Worm (Caenorhabditis elegans) whole organism, mixed stage, embryonic: ENCODE results near the gene K05F6.10.

ENCODE experiments used
- M03D4.4 ChIP-seq: sonication (generic microtip); optimal IDR thresholded peaks from 2 replicates; lab custom pipeline; 2017; ENCODE audit warnings: mild to moderate bottlenecking, missing genetic modification characterization, missing compliant biosample characterization
- bed-3 ChIP-seq: fragments of 200-800 bp; sonication (Bioruptor generic); optimal IDR thresholded peaks from 3 replicates; lab custom pipeline; 2018; ENCODE audit warnings: mild to moderate bottlenecking, missing genetic modification characterization, moderate library complexity, missing compliant biosample characterization
- blmp-1 ChIP-seq: fragments of 150-350 bp; optimal IDR thresholded peaks from 2 replicates; lab custom pipeline; 2014; ENCODE audit warnings: missing biosample characterization, missing genetic modification characterization
- ceh-39 ChIP-seq: fragments of 150-350 bp; optimal IDR thresholded peaks from 2 replicates; lab custom pipeline; 2014; ENCODE audit warnings: missing biosample characterization, missing genetic modification characterization
- ceh-43 ChIP-seq: fragments of 200-800 bp; sonication (Bioruptor generic); optimal IDR thresholded peaks from 2 replicates; lab custom pipeline; 2018; ENCODE audit warnings: mild to moderate bottlenecking, missing genetic modification characterization, moderate library complexity, missing compliant biosample characterization
- ceh-83 ChIP-seq: fragments of 200-800 bp; sonication (Bioruptor generic); optimal IDR thresholded peaks from 2 replicates; lab custom pipeline; 2018; ENCODE audit warnings: mild to moderate bottlenecking, missing genetic modification characterization, missing compliant biosample characterization
- ces-1 ChIP-seq: fragments of 150-350 bp; optimal IDR thresholded peaks from 2 replicates; lab custom pipeline; 2014; ENCODE audit warnings: missing biosample characterization, missing genetic modification reagents, missing genetic modification characterization
- drap-1 ChIP-seq: fragments of 200-800 bp; sonication (Bioruptor generic); optimal IDR thresholded peaks from 3 replicates; lab custom pipeline; 2018; ENCODE audit warnings: mild to moderate bottlenecking, missing genetic modification characterization, missing compliant biosample characterization
- elt-1 ChIP-seq: sonication (generic microtip); optimal IDR thresholded peaks from 2 replicates; lab custom pipeline; 2017; ENCODE audit warnings: missing genetic modification characterization, mild to moderate bottlenecking, missing compliant biosample characterization, antibody characterized with exemption, moderate library complexity, borderline replicate concordance; ENCODE audit not compliant: insufficient read depth
- elt-3 ChIP-seq: fragments of 150-350 bp; optimal IDR thresholded peaks from 2 replicates; lab custom pipeline; 2014; ENCODE audit warnings: missing biosample characterization, missing genetic modification characterization
- flh-1 ChIP-seq: fragments of 200-800 bp; sonication (Bioruptor generic); optimal IDR thresholded peaks from 2 replicates; lab custom pipeline; 2018; ENCODE audit warnings: mild to moderate bottlenecking, missing genetic modification characterization, moderate library complexity, missing compliant biosample characterization
- ham-2 ChIP-seq: fragments of 200-800 bp; sonication (Bioruptor generic); optimal IDR thresholded peaks from 2 replicates; lab custom pipeline; 2018; ENCODE audit warnings: mild to moderate bottlenecking, missing genetic modification characterization, missing compliant biosample characterization
- hlh-1 ChIP-seq: fragments of 150-350 bp; optimal IDR thresholded peaks from 2 replicates; lab custom pipeline; 2014; ENCODE audit warnings: missing biosample characterization, missing genetic modification reagents, missing genetic modification characterization
- lin-13 ChIP-seq: fragments of 150-350 bp; optimal IDR thresholded peaks from 2 replicates; lab custom pipeline; 2014; ENCODE audit warnings: missing biosample characterization, missing genetic modification characterization
- lsy-2 ChIP-seq: fragments of 150-350 bp; optimal IDR thresholded peaks from 2 replicates; lab custom pipeline; 2014; ENCODE audit warnings: missing biosample characterization, missing genetic modification characterization
- mab-5 ChIP-seq: fragments of 150-350 bp; optimal IDR thresholded peaks from 2 replicates; lab custom pipeline; 2014; ENCODE audit warnings: missing biosample characterization, missing genetic modification characterization
- mep-1 ChIP-seq: fragments of 150-350 bp; optimal IDR thresholded peaks from 2 replicates; lab custom pipeline; 2017; ENCODE audit warnings: missing biosample characterization, missing genetic modification reagents, missing genetic modification characterization, inconsistent platforms
- mls-2 ChIP-seq: sonication (generic microtip); optimal IDR thresholded peaks from 2 replicates; lab custom pipeline; 2016; ENCODE audit warnings: mild to moderate bottlenecking, missing genetic modification characterization, moderate library complexity, missing compliant biosample characterization
- nhr-2 ChIP-seq: fragments of 150-350 bp; optimal IDR thresholded peaks from 2 replicates; lab custom pipeline; 2014; ENCODE audit warnings: missing biosample characterization, missing genetic modification characterization
- nhr-237 ChIP-seq: fragments of 150-350 bp; optimal IDR thresholded peaks from 2 replicates; lab custom pipeline; 2014; ENCODE audit warnings: missing biosample characterization, missing genetic modification characterization
- nhr-76 ChIP-seq: sonication (generic microtip); optimal IDR thresholded peaks from 2 replicates; lab custom pipeline; 2017; ENCODE audit warnings: missing biosample characterization, missing genetic modification characterization
- pha-4 ChIP-seq: fragments of 150-350 bp; optimal IDR thresholded peaks from 2 replicates; lab custom pipeline; 2018; ENCODE audit warnings: missing biosample characterization, missing genetic modification reagents, missing genetic modification characterization
- sem-2 ChIP-seq: fragments of 200-800 bp; sonication (Bioruptor generic); optimal IDR thresholded peaks from 2 replicates; lab custom pipeline; 2018; ENCODE audit warnings: mild to moderate bottlenecking, missing genetic modification characterization, missing compliant biosample characterization
- snpc-4 ChIP-seq: fragments of 150-350 bp; optimal IDR thresholded peaks from 2 replicates; lab custom pipeline; 2014; ENCODE audit warnings: missing biosample characterization, missing genetic modification characterization
- tbx-8 ChIP-seq: fragments of 200-800 bp; sonication (Bioruptor generic); optimal IDR thresholded peaks from 2 replicates; lab custom pipeline; 2018; ENCODE audit warnings: mild to moderate bottlenecking, missing genetic modification characterization, moderate library complexity, missing compliant biosample characterization
- unc-120 ChIP-seq: sonication (generic microtip); optimal IDR thresholded peaks from 2 replicates; lab custom pipeline; 2017; ENCODE audit warnings: missing genetic modification characterization, missing compliant biosample characterization; ENCODE audit not compliant: poor library complexity, severe bottlenecking
- zip-8 ChIP-seq: fragments of 150-350 bp; optimal IDR thresholded peaks from 2 replicates; lab custom pipeline; 2014; ENCODE audit warnings: missing biosample characterization, missing genetic modification characterization
- ztf-11 ChIP-seq: fragments of 150-350 bp; optimal IDR thresholded peaks from 2 replicates; lab custom pipeline; 2014; ENCODE audit warnings: missing biosample characterization, missing genetic modification characterization

Gene K05F6.10

ce11 chrII:1616382-1616781, 40.5 kb upstream of the K05F6.10 start, which contains the start of gene fbxa-165:
fbxa-165 (minus strand) TSS chrII:1616482.
- TF ChIP-seq bed-3 (GFP tag; lab: Kevin White, UChicago) = no peak
- TF ChIP-seq pha-4 = no peak
- TF ChIP-seq ham-2 = no peak
- no peak for TF ChIP-seq elt-1 (tag; lab: Kevin White, UChicago)
- TF ChIP-seq M03D4.4 (tag; lab: Kevin White, UChicago) = no peak
- TF ChIP-seq nhr-76 (tag; lab: Kevin White, UChicago) = no peak
- TF ChIP-seq hlh-1 (tag; lab: Kevin White, UChicago) = no peak
- no peak for TF ChIP-seq nhr-2 (tag; lab: Kevin White, UChicago)
- no peak for TF ChIP-seq blmp-1 (tag; lab: Kevin White, UChicago)

DNA sequence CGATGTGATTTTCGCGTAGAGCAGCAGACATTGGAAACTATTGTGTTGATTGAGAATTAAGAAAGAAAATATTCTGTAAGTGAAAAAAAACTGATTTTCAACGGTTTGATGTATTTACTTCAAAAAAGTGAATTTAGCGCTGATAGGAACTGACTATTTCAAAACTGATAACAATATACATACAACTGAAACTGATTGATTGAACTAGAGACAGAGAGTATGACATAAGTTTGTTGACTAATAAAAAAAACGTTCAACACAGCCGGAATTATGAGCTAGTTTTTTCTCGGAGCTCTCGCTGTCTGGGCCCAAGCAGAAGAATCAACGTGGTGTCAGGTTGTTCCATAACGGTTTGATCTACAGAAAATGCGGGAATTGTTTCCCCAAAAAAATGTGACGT, 38.0 kb upstream of the K05F6.10 start, which contains the start of gene fbxa-164:
Gene fbxa-164, minus strand, starts transcription at position 101 of the 400 bp plus-strand sequence.
- TF ChIP-seq elt-3 (tag; lab: Kevin White, UChicago) (no peak), flh-1 (GFP tag; lab: Kevin White, UChicago) (no peak), sem-2 (no peak), ces-1 (no peak), lin-13 (no peak), snpc-4 (tag; lab: Kevin White, UChicago) (no peak), hlh-1 (tag; lab: Kevin White, UChicago) (no peak), bed-3 (GFP tag; lab: Kevin White, UChicago) (no peak), drap-1 (GFP tag; lab: Kevin White, UChicago) (no peak), M03D4.4 (tag; lab: Kevin White, UChicago) (no peak), ceh-43 (GFP tag; lab: Kevin White, UChicago) (no peak), nhr-2 (tag; lab: Kevin White, UChicago) (no peak), mep-1 (tag; lab: Kevin White, UChicago) (no peak), lsy-2 (tag; lab: Kevin White, UChicago) (no peak)

ce11 chrII:1610630-1611029, 34.7 kb upstream of the K05F6.10 start, which contains the start of gene fbxa-163:
fbxa-163 (minus strand) TSS chrII:1610730.
- TF ChIP-seq mls-2 (tag; lab: Kevin White, UChicago) = no peak
- TF ChIP-seq drap-1 (GFP tag; lab: Kevin White, UChicago) = no peak
- TF ChIP-seq ceh-39 (tag; lab: Kevin White, UChicago) = no peak
- TF ChIP-seq unc-120 (tag; lab: Kevin White, UChicago) = no peak
- no peak for TF ChIP-seq lsy-2 (tag; lab: Kevin White, UChicago)
- no peak for TF ChIP-seq mep-1 (tag; lab: Kevin White, UChicago)
- TF ChIP-seq elt-1 (tag; lab: Kevin White, UChicago) = no peak
- no peak for TF ChIP-seq zip-8 (tag; lab: Kevin White, UChicago)
- TF ChIP-seq mab-5 (tag; lab: Kevin White, UChicago) = no peak
- no peak for TF ChIP-seq hlh-1 (tag; lab: Kevin White, UChicago)

DNA sequence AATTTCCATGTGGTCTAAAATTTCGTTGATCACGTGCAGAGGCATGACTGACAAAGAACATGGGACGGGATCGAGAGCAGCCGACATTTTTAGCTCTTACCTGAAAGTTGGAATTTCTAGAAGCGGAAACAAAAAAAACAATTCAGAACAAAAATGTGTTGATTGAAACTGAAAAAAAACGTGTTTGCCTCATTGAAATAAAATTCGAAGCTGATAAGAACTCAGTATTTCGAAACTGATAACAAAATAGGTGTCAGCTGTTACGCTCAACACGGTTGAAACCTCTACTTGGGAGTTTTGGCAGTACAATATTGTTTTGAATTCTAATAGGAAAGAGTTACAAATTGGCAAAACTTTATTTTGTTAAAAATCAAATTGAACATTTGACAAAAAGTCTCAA, 33.0 kb upstream of the K05F6.10 start:
- TF ChIP-seq lsy-2 (tag; lab: Kevin White, UChicago) = no peak
- TF ChIP-seq mab-5 (tag; lab: Kevin White, UChicago) = no peak
- no peak for TF ChIP-seq unc-120 (tag; lab: Kevin White, UChicago)
- TF ChIP-seq nhr-76 (tag; lab: Kevin White, UChicago) = no peak
- no peak for TF ChIP-seq nhr-237 (tag; lab: Kevin White, UChicago)
- TF ChIP-seq drap-1 (GFP tag; lab: Kevin White, UChicago) = no peak
- TF ChIP-seq ztf-11 (tag; lab: Kevin White, UChicago) = no peak
- no peak for TF ChIP-seq M03D4.4 (tag; lab: Kevin White, UChicago)
- no peak for TF ChIP-seq sem-2
- no peak for TF ChIP-seq ceh-39 (tag; lab: Kevin White, UChicago)

DNA sequence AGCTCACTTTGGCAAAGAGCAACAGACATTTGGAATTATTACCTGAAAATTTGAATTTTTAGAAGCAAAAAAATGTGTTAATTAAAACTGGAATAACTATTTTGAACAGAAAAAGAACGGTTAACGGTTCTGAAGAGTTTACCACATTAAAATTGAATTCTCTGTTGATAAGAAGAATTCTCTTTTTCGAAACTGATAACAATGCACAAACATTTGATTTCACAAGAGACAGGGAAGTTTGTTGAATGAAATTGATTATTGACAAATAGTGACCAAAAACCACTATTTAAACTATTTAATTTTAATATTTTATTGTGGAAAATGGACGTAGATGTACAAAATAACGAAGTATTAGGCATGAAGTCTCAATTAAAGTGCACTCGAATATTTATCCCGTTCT, 31.6 kb upstream of the K05F6.10 start:
- TF ChIP-seq flh-1 (GFP tag; lab: Kevin White, UChicago) = no peak
- no peak for TF ChIP-seq unc-120 (tag; lab: Kevin White, UChicago)
- TF ChIP-seq tbx-8 (GFP tag; lab: Kevin White, UChicago) = no peak
- no peak for TF ChIP-seq ceh-83
- TF ChIP-seq nhr-76 (tag; lab: Kevin White, UChicago) = no peak
- TF ChIP-seq mab-5 (tag; lab: Kevin White, UChicago) = no peak
- no peak for TF ChIP-seq ztf-11 (tag; lab: Kevin White, UChicago)
- no peak for TF ChIP-seq elt-3 (tag; lab: Kevin White, UChicago)
- no peak for TF ChIP-seq snpc-4 (tag; lab: Kevin White, UChicago)
- TF ChIP-seq mls-2 (tag; lab: Kevin White, UChicago) = no peak
- no peak for TF ChIP-seq drap-1 (GFP tag; lab: Kevin White, UChicago)
